Worm (Caenorhabditis elegans): ENCODE results near the gene Y43F8B.19.

Y43F8B.19 gene

ce11 chrV:19546100-19546499 is 34.0 kb upstream of the Y43F8B.19 start, which contains the start of gene Y43F8B.1:
Gene Y43F8B.1 (minus strand): TSS chrV:19546200.
- TF ChIP-seq ceh-28 (tag; optimal IDR thresholded peaks at IDR 0.05) (no peak), unc-39 (tag; optimal IDR thresholded peaks at IDR 0.05) (no peak)

- TF ChIP-seq jun-1 (tag; optimal IDR thresholded peaks at IDR 0.05) (no peak), ztf-11 (tag; optimal IDR thresholded peaks at IDR 0.05) (no peak)
Observed at ce11 chrV:19545026-19545425, 32.9 kb upstream of the Y43F8B.19 start.

ce11 chrV:19543509-19543908 is 31.4 kb upstream of the Y43F8B.19 start:
- TF ChIP-seq nhr-237 (tag; optimal IDR thresholded peaks at IDR 0.05) (no peak), pqm-1 (tag; optimal IDR thresholded peaks at IDR 0.05) (no peak), ceh-9 (tag; optimal IDR thresholded peaks at IDR 0.05) (no peak)

- TF ChIP-seq ZK546.5 (tag; optimal IDR thresholded peaks at IDR 0.05), result no peak
- no peak for TF ChIP-seq lin-39 (tag; optimal IDR thresholded peaks at IDR 0.05)
- TF ChIP-seq elt-2 (tag; optimal IDR thresholded peaks at IDR 0.05), result no peak
- TF ChIP-seq snpc-4 (tag; optimal IDR thresholded peaks at IDR 0.05), result no peak
- no peak for TF ChIP-seq egl-27 (tag; optimal IDR thresholded peaks at IDR 0.05)
- TF ChIP-seq tbx-2 (tag; optimal IDR thresholded peaks at IDR 0.05), result no peak
- no peak for TF ChIP-seq fkh-10 (GFP tag; optimal IDR thresholded peaks at IDR 0.05)
- TF ChIP-seq pqm-1 (tag; optimal IDR thresholded peaks at IDR 0.05), result no peak
Observed at ce11 chrV:19540916-19541315, 28.8 kb upstream of the Y43F8B.19 start.

ce11 chrV:19533480-19533879 is 21.4 kb upstream of the Y43F8B.19 start:
- TF ChIP-seq skn-1 (tag; optimal IDR thresholded peaks at IDR 0.05) (peak; percentile 21), elt-3 (tag; optimal IDR thresholded peaks at IDR 0.05) (no peak), sea-2 (GFP tag; optimal IDR thresholded peaks at IDR 0.05) (no peak), ZK546.5 (tag; optimal IDR thresholded peaks at IDR 0.05) (no peak), ceh-16 (tag; optimal IDR thresholded peaks at IDR 0.05) (no peak), nhr-28 (tag; optimal IDR thresholded peaks at IDR 0.05) (no peak), elt-2 (tag; optimal IDR thresholded peaks at IDR 0.05) (peak; percentile 94), ceh-28 (tag; optimal IDR thresholded peaks at IDR 0.05) (peak; percentile 40), snpc-4 (tag; optimal IDR thresholded peaks at IDR 0.05) (no peak), nhr-67 (tag; optimal IDR thresholded peaks at IDR 0.05) (no peak), ama-1 (optimal IDR thresholded peaks at IDR 0.05) (no peak), lsy-12 (tag; optimal IDR thresholded peaks at IDR 0.05) (no peak), pqm-1 (tag; optimal IDR thresholded peaks at IDR 0.05) (peak; percentile 83), unc-62 (GFP tag; optimal IDR thresholded peaks at IDR 0.05) (no peak), jun-1 (tag; optimal IDR thresholded peaks at IDR 0.05) (peak; percentile 43), lin-39 (tag; optimal IDR thresholded peaks at IDR 0.05) (no peak), nfya-1 (tag; optimal IDR thresholded peaks at IDR 0.05; ENCODE audit: insufficient read depth) (no peak), R02D3.7 (tag; optimal IDR thresholded peaks at IDR 0.05) (no peak), pha-4 (tag; optimal IDR thresholded peaks at IDR 0.05) (peak; percentile 38), aly-2 (tag; optimal IDR thresholded peaks at IDR 0.05) (no peak), nhr-77 (tag; optimal IDR thresholded peaks at IDR 0.05) (no peak)

ce11 chrV:19533010-19533409 is 20.9 kb upstream of the Y43F8B.19 start, which contains the start of gene Y43F8B.2:
Gene Y43F8B.2 (minus strand): TSS chrV:19533110.
- no peak for TF ChIP-seq egl-5 (tag; optimal IDR thresholded peaks at IDR 0.05)
- no peak for TF ChIP-seq sea-2 (GFP tag; optimal IDR thresholded peaks at IDR 0.05)
- TF ChIP-seq nhr-77 (tag; optimal IDR thresholded peaks at IDR 0.05), result no peak
- TF ChIP-seq nhr-43 (tag; optimal IDR thresholded peaks at IDR 0.05; ENCODE audit: poor library complexity, severe bottlenecking), result no peak
- no peak for TF ChIP-seq ceh-9 (tag; optimal IDR thresholded peaks at IDR 0.05)
- TF ChIP-seq unc-39 (tag; optimal IDR thresholded peaks at IDR 0.05), result no peak
- no peak for TF ChIP-seq nhr-12 (tag; optimal IDR thresholded peaks at IDR 0.05)
- TF ChIP-seq ztf-11 (tag; optimal IDR thresholded peaks at IDR 0.05), result no peak
- TF ChIP-seq fos-1 (tag; optimal IDR thresholded peaks at IDR 0.05), result no peak

Data from whole organism, L3 larva.